Fruit fly (Drosophila melanogaster) whole organism, embryonic: ENCODE measurements around the gene meigo.

Source experiments
- Abd-B ChIP-seq: fragments of 200-800 bp; sonication (Bioruptor generic); optimal IDR thresholded peaks from 2 replicates; lab custom pipeline; 2018; ENCODE audit warnings: missing biosample characterization, mild to moderate bottlenecking, missing genetic modification characterization, moderate library complexity
- C15 ChIP-seq: fragments of 200-800 bp; sonication (Bioruptor generic); IDR thresholded peaks from 3 replicates; pipeline ENCODE4 v1.3.6; 2022; ENCODE audit warnings: missing biosample characterization, missing genetic modification characterization
- CG10321 ChIP-seq: fragments of 200-800 bp; sonication (Bioruptor generic); IDR thresholded peaks from 2 replicates; pipeline ENCODE4 v1.3.6; 2022; ENCODE audit warnings: missing biosample characterization, missing genetic modification characterization
- CG11560 ChIP-seq: fragments of 200-800 bp; sonication (Bioruptor generic); IDR thresholded peaks from 3 replicates; pipeline ENCODE4 v1.3.6; 2022; ENCODE audit warnings: missing biosample characterization, missing genetic modification characterization
- CG12769 ChIP-seq: fragments of 200-800 bp; sonication (Bioruptor generic); optimal IDR thresholded peaks from 2 replicates; lab custom pipeline; 2019; ENCODE audit warnings: missing biosample characterization, mild to moderate bottlenecking, missing genetic modification characterization, moderate library complexity
- CG14014 ChIP-seq: fragments of 200-800 bp; sonication (Bioruptor generic); IDR thresholded peaks from 2 replicates; pipeline ENCODE4 v1.3.6; 2022; ENCODE audit warnings: missing biosample characterization, missing genetic modification characterization
- CG14710 ChIP-seq: fragments of 200-800 bp; sonication (Bioruptor generic); optimal IDR thresholded peaks from 3 replicates; lab custom pipeline; 2019; ENCODE audit warnings: missing biosample characterization, mild to moderate bottlenecking, missing genetic modification characterization, moderate library complexity
- CG15269 ChIP-seq: fragments of 200-800 bp; sonication (Bioruptor generic); optimal IDR thresholded peaks from 2 replicates; lab custom pipeline; 2018; ENCODE audit warnings: missing biosample characterization, mild to moderate bottlenecking, missing genetic modification characterization, moderate library complexity
- CG16813 ChIP-seq: fragments of 200-800 bp; sonication (Bioruptor generic); IDR thresholded peaks from 3 replicates; pipeline ENCODE4 v1.3.6; 2022; ENCODE audit warnings: missing biosample characterization, missing genetic modification characterization; ENCODE audit not compliant: partially characterized antibody
- CG18262 ChIP-seq: fragments of 200-800 bp; optimal IDR thresholded peaks from 3 replicates; lab custom pipeline; 2019; ENCODE audit warnings: missing biosample characterization, mild to moderate bottlenecking, missing genetic modification characterization, moderate library complexity
- CG18764 ChIP-seq: fragments of 200-800 bp; sonication (Bioruptor generic); optimal IDR thresholded peaks from 3 replicates; lab custom pipeline; 2016; ENCODE audit warnings: missing biosample characterization, missing genetic modification characterization
- CG2129 ChIP-seq: fragments of 200-800 bp; sonication (Bioruptor generic); IDR thresholded peaks from 2 replicates; pipeline ENCODE4 v1.3.6; 2022; ENCODE audit warnings: missing biosample characterization, missing genetic modification characterization; ENCODE audit not compliant: partially characterized antibody
- CG6683 ChIP-seq: fragments of 200-800 bp; sonication (Bioruptor generic); optimal IDR thresholded peaks from 2 replicates; lab custom pipeline; 2017; ENCODE audit warnings: missing biosample characterization, mild to moderate bottlenecking, missing genetic modification characterization, missing genetic modification reagents
- CG6791 ChIP-seq: fragments of 200-800 bp; sonication (Bioruptor generic); IDR thresholded peaks from 3 replicates; pipeline ENCODE4 v1.3.6; 2022; ENCODE audit warnings: missing biosample characterization, missing genetic modification characterization; ENCODE audit not compliant: partially characterized antibody
- CG6854 ChIP-seq: fragments of 200-800 bp; sonication (Bioruptor generic); optimal IDR thresholded peaks from 3 replicates; lab custom pipeline; 2017; ENCODE audit warnings: missing biosample characterization, mild to moderate bottlenecking, missing genetic modification characterization
- CG8281 ChIP-seq: fragments of 200-800 bp; sonication (Bioruptor generic); optimal IDR thresholded peaks from 2 replicates; lab custom pipeline; 2018; ENCODE audit warnings: missing biosample characterization, mild to moderate bottlenecking, missing genetic modification characterization, moderate library complexity
- CG8478 ChIP-seq: fragments of >200 bp; optimal IDR thresholded peaks from 2 replicates; lab custom pipeline; 2018
- CG9932 ChIP-seq: fragments of 200-800 bp; sonication (Bioruptor generic); IDR thresholded peaks from 2 replicates; pipeline ENCODE4 v1.3.6; 2022; ENCODE audit warnings: missing biosample characterization, missing genetic modification characterization
- Camta ChIP-seq: fragments of 200-800 bp; sonication (Bioruptor generic); optimal IDR thresholded peaks from 2 replicates; lab custom pipeline; 2016; ENCODE audit warnings: missing biosample characterization, missing genetic modification characterization
- CkIIα-i1 ChIP-seq: fragments of 200-800 bp; sonication (Bioruptor generic); IDR thresholded peaks from 2 replicates; pipeline ENCODE4 v1.3.6; 2022; ENCODE audit warnings: missing biosample characterization, missing genetic modification characterization
- D ChIP-seq, 2 experiments: fragments of 200-800 bp in 1 of 2; fragments of >200 bp in 1 of 2; sonication (Bioruptor generic) in 1 of 2; optimal IDR thresholded peaks; 2 replicates in 1 of 2; 3 replicates in 1 of 2; lab custom pipeline; 2017; ENCODE audit warnings: mild to moderate bottlenecking in 1 of 2, missing biosample characterization in 1 of 2, missing genetic modification characterization in 1 of 2, missing genetic modification reagents in 1 of 2
- D19B ChIP-seq: fragments of 200-800 bp; sonication (Bioruptor generic); optimal IDR thresholded peaks from 2 replicates; lab custom pipeline; 2017; ENCODE audit warnings: missing biosample characterization, mild to moderate bottlenecking, missing genetic modification characterization
- Eip74EF ChIP-seq, 2 experiments: fragments of 200-800 bp in 1 of 2; fragments of >200 bp in 1 of 2; sonication (Bioruptor generic) in 1 of 2; optimal IDR thresholded peaks; 2 replicates each; lab custom pipeline; 2017 to 2019; ENCODE audit warnings: missing biosample characterization in 2 of 2, missing genetic modification characterization in 2 of 2, mild to moderate bottlenecking in 1 of 2, moderate library complexity in 1 of 2
- NC2β ChIP-seq: fragments of 200-800 bp; sonication (Bioruptor generic); optimal IDR thresholded peaks from 2 replicates; lab custom pipeline; 2016; ENCODE audit warnings: missing biosample characterization, missing genetic modification characterization
- Poxn ChIP-seq: fragments of 200-800 bp; sonication (Bioruptor generic); IDR thresholded peaks from 2 replicates; pipeline ENCODE4 v1.3.6; 2022; ENCODE audit warnings: missing biosample characterization, missing genetic modification characterization
- Sox102F ChIP-seq: fragments of 200-800 bp; sonication (Bioruptor generic); optimal IDR thresholded peaks from 2 replicates; lab custom pipeline; 2018; ENCODE audit warnings: missing biosample characterization, mild to moderate bottlenecking, missing genetic modification characterization, moderate library complexity
- Xbp1 ChIP-seq: fragments of 200-800 bp; sonication (Bioruptor generic); optimal IDR thresholded peaks from 3 replicates; lab custom pipeline; 2016; ENCODE audit warnings: missing biosample characterization, mild to moderate bottlenecking, missing genetic modification characterization
- btn ChIP-seq: fragments of 200-800 bp; sonication (Bioruptor generic); optimal IDR thresholded peaks from 2 replicates; lab custom pipeline; 2016; ENCODE audit warnings: missing biosample characterization, missing genetic modification characterization
- caup ChIP-seq: fragments of 200-800 bp; sonication (Bioruptor generic); optimal IDR thresholded peaks from 3 replicates; lab custom pipeline; 2017; ENCODE audit warnings: missing biosample characterization, mild to moderate bottlenecking, missing genetic modification characterization, moderate library complexity; ENCODE audit not compliant: severe bottlenecking
- cg ChIP-seq: fragments of 200-800 bp; sonication (Bioruptor generic); optimal IDR thresholded peaks from 3 replicates; lab custom pipeline; 2019; ENCODE audit warnings: missing biosample characterization, mild to moderate bottlenecking, missing genetic modification characterization, moderate library complexity
- gem ChIP-seq: fragments of 200-800 bp; sonication (Bioruptor generic); optimal IDR thresholded peaks from 2 replicates; lab custom pipeline; 2019; ENCODE audit warnings: missing biosample characterization, mild to moderate bottlenecking, missing genetic modification characterization, moderate library complexity
- hb ChIP-seq: fragments of 200-800 bp; sonication (Bioruptor generic); IDR thresholded peaks from 3 replicates; pipeline ENCODE4 v1.3.6; 2022; ENCODE audit warnings: missing biosample characterization, missing genetic modification characterization; ENCODE audit not compliant: partially characterized antibody
- inv ChIP-seq: fragments of 200-800 bp; sonication (Bioruptor generic); IDR thresholded peaks from 2 replicates; pipeline ENCODE4 v1.3.6; 2022; ENCODE audit warnings: missing biosample characterization, missing genetic modification characterization; ENCODE audit not compliant: partially characterized antibody
- ken ChIP-seq: fragments of 200-800 bp; sonication (Bioruptor generic); IDR thresholded peaks from 3 replicates; pipeline ENCODE4 v1.3.6; 2022; ENCODE audit warnings: missing biosample characterization, missing genetic modification characterization
- lab ChIP-seq: fragments of 200-800 bp; sonication (Bioruptor generic); optimal IDR thresholded peaks from 3 replicates; lab custom pipeline; 2017; ENCODE audit warnings: missing biosample characterization, missing genetic modification characterization, mild to moderate bottlenecking, moderate library complexity, missing genetic modification reagents
- lov ChIP-seq, 2 experiments: fragments of 200-800 bp in 1 of 2; fragments of >200 bp in 1 of 2; sonication (Bioruptor generic) in 1 of 2; IDR thresholded peaks in 1 of 2; optimal IDR thresholded peaks in 1 of 2; 2 replicates in 1 of 2; 3 replicates in 1 of 2; pipeline versions ENCODE4 v1.3.6 to Lab custom; 2017 to 2022; ENCODE audit warnings: missing biosample characterization in 1 of 2, missing genetic modification characterization in 1 of 2
- maf-S ChIP-seq: fragments of 200-800 bp; sonication (Bioruptor generic); optimal IDR thresholded peaks from 2 replicates; lab custom pipeline; 2016; ENCODE audit warnings: missing biosample characterization, missing genetic modification characterization
- p53 ChIP-seq: fragments of 200-800 bp; sonication (Bioruptor generic); optimal IDR thresholded peaks from 2 replicates; lab custom pipeline; 2016; ENCODE audit warnings: missing biosample characterization, missing genetic modification characterization
- pfk ChIP-seq: fragments of 200-800 bp; sonication (Bioruptor generic); optimal IDR thresholded peaks from 2 replicates; lab custom pipeline; 2018; ENCODE audit warnings: missing biosample characterization, mild to moderate bottlenecking, missing genetic modification characterization, moderate library complexity
- row ChIP-seq: fragments of 200-800 bp; sonication (Bioruptor generic); IDR thresholded peaks from 3 replicates; pipeline ENCODE4 v1.3.6; 2022; ENCODE audit warnings: missing biosample characterization, missing genetic modification characterization
- schlank ChIP-seq: fragments of 200-800 bp; sonication (Bioruptor generic); optimal IDR thresholded peaks from 2 replicates; lab custom pipeline; 2018; ENCODE audit warnings: missing biosample characterization, mild to moderate bottlenecking, missing genetic modification characterization
- sens ChIP-seq: fragments of 200-800 bp; sonication (Bioruptor generic); peaks from one replicate; lab custom pipeline; 2016; ENCODE audit warnings: missing biosample characterization, missing genetic modification characterization
- so ChIP-seq: fragments of 200-800 bp; sonication (Bioruptor generic); IDR thresholded peaks from 3 replicates; pipeline ENCODE4 v1.3.6; 2022; ENCODE audit warnings: missing biosample characterization, missing genetic modification characterization
- tin ChIP-seq: fragments of 200-800 bp; sonication (Bioruptor generic); optimal IDR thresholded peaks from 3 replicates; lab custom pipeline; 2016; ENCODE audit warnings: missing biosample characterization, missing genetic modification characterization
- trh ChIP-seq: fragments of 200-800 bp; sonication (Bioruptor generic); optimal IDR thresholded peaks from 2 replicates; lab custom pipeline; 2016; ENCODE audit warnings: missing biosample characterization, missing genetic modification characterization
- unpg ChIP-seq: fragments of 200-800 bp; sonication (Bioruptor generic); optimal IDR thresholded peaks from 3 replicates; lab custom pipeline; 2018; ENCODE audit warnings: missing biosample characterization, mild to moderate bottlenecking, missing genetic modification characterization, moderate library complexity
- vvl ChIP-seq: fragments of 200-800 bp; sonication (Bioruptor generic); IDR thresholded peaks from 2 replicates; pipeline ENCODE4 v1.3.6; 2022; ENCODE audit warnings: missing biosample characterization, missing genetic modification characterization
- yki ChIP-seq: fragments of >200 bp; optimal IDR thresholded peaks from 3 replicates; lab custom pipeline; 2018
- zen2 ChIP-seq: fragments of 200-800 bp; sonication (Bioruptor generic); IDR thresholded peaks from 3 replicates; pipeline ENCODE4 v1.3.6; 2022; ENCODE audit warnings: missing biosample characterization, missing genetic modification characterization; ENCODE audit not compliant: partially characterized antibody

Gene meigo

dm6 chr3R:21140458-21140857, 2.4 kb downstream of the meigo start, which contains the start of gene SNF4Agamma (continued):
- TF ChIP-seq maf-S (peak; percentile 9), zen2 (GFP tag; lab: Robert Waterston, UW) (peak; percentile 46; the same call in 1 of the 3 replicates), p53 (GFP tag; lab: Kevin White, UChicago) (no peak), yki (lab: Kevin White, UChicago) (no peak), CG9932 (peak; percentile 56; the same call in 1 of the 2 replicates), NC2β (GFP tag; lab: Kevin White, UChicago) (no peak), gem (tag; lab: Kevin White, UChicago) (peak; percentile 50), sens (GFP tag; lab: Kevin White, UChicago) (peak; percentile 90), CG15269 (tag; lab: Kevin White, UChicago) (no peak), inv (GFP tag; lab: Robert Waterston, UW) (peak; percentile 68), Sox102F (no peak), CG6854 (GFP tag; lab: Kevin White, UChicago) (no peak), CG14014 (GFP tag; lab: Robert Waterston, UW) (no peak), tin (GFP tag; lab: Kevin White, UChicago) (no peak), unpg (GFP tag; lab: Kevin White, UChicago) (no peak), CkIIα-i1 (GFP tag; lab: Robert Waterston, UW) (no peak), cg (GFP tag; lab: Kevin White, UChicago) (no peak), CG8478 (lab: Kevin White, UChicago) (no peak), Poxn (GFP tag; lab: Robert Waterston, UW) (no peak), CG16813 (GFP tag; lab: Robert Waterston, UW) (peak; percentile 77), D19B (GFP tag; lab: Kevin White, UChicago) (no peak), btn (GFP tag; lab: Kevin White, UChicago) (no peak), Abd-B (GFP tag; lab: Kevin White, UChicago) (peak; percentile 70), C15 (no peak), CG6683 (GFP tag; lab: Kevin White, UChicago) (no peak), lab (GFP tag; lab: Kevin White, UChicago) (no peak), CG12769 (no peak), D (optimal IDR thresholded peaks at IDR 0.05; lab: Kevin White, UChicago) (no peak), D (GFP tag; optimal IDR thresholded peaks at IDR 0.05; lab: Kevin White, UChicago) (no peak), CG18764 (GFP tag; lab: Kevin White, UChicago) (peak; percentile 10), trh (GFP tag; lab: Kevin White, UChicago) (no peak), so (GFP tag; lab: Robert Waterston, UW) (no peak), lov (optimal IDR thresholded peaks at IDR 0.05; lab: Kevin White, UChicago) (no peak), lov (GFP tag; IDR thresholded peaks at IDR 0.05; lab: Robert Waterston, UW) (no peak), Eip74EF (GFP tag; optimal IDR thresholded peaks at IDR 0.05; lab: Kevin White, UChicago) (no peak), hb (peak; percentile 51; the same call in 2 of the 3 replicates), ken (0 out of 3 replicates have a peak, but pooled peaks have one; percentile 44), CG10321 (no peak), Xbp1 (GFP tag; lab: Kevin White, UChicago) (peak; percentile 57), CG8281 (tag; lab: Kevin White, UChicago) (no peak), Camta (GFP tag; lab: Kevin White, UChicago) (peak; percentile 7), pfk (GFP tag; lab: Kevin White, UChicago) (no peak), CG2129 (peak; percentile 60), schlank (no peak), CG11560 (tag; lab: Robert Waterston, UW) (no peak), CG18262 (peak; percentile 19), CG6791 (GFP tag; lab: Robert Waterston, UW) (peak; percentile 74; the same call in 2 of the 3 replicates), vvl (GFP tag; lab: Robert Waterston, UW) (0 out of 2 replicates have a peak, but pooled peaks have one; percentile 37), CG14710 (tag; lab: Kevin White, UChicago) (peak; percentile 48), row (GFP tag; lab: Robert Waterston, UW) (peak; percentile 81), caup (GFP tag; lab: Kevin White, UChicago) (no peak)
